Fruit fly (Drosophila melanogaster) whole organism, pupa: Measurements from ENCODE around the gene CG18404.
A peak's percentile ranks its signal among the peaks of the same experiment; 100 is the strongest.

Experiments
- CG10348 ChIP-seq: fragments of 200-800 bp; sonication (Bioruptor generic); IDR thresholded peaks from 2 replicates; pipeline ENCODE4 v1.3.6; 2022; ENCODE audit warnings: missing biosample characterization, missing genetic modification characterization
- CG12605 ChIP-seq: fragments of 200-800 bp; sonication (Bioruptor generic); IDR thresholded peaks from 2 replicates; pipeline ENCODE4 v1.3.6; 2022; ENCODE audit warnings: missing biosample characterization, missing genetic modification characterization
- CG13204 ChIP-seq: fragments of 200-800 bp; sonication (Bioruptor generic); optimal IDR thresholded peaks from 2 replicates; lab custom pipeline; 2018; ENCODE audit warnings: missing biosample characterization, mild to moderate bottlenecking, missing genetic modification characterization, moderate library complexity
- CG14655 ChIP-seq: fragments of 200-800 bp; sonication (Bioruptor generic); optimal IDR thresholded peaks from 3 replicates; lab custom pipeline; 2017; ENCODE audit warnings: mild to moderate bottlenecking, missing biosample characterization, missing genetic modification reagents, missing genetic modification characterization
- CG15710 ChIP-seq: fragments of 200-800 bp; sonication (Bioruptor generic); optimal IDR thresholded peaks from 2 replicates; lab custom pipeline; 2018; ENCODE audit warnings: missing biosample characterization, mild to moderate bottlenecking, missing genetic modification characterization, moderate library complexity
- CG17806 ChIP-seq: fragments of 200-800 bp; sonication (Bioruptor generic); optimal IDR thresholded peaks from 2 replicates; lab custom pipeline; 2018; ENCODE audit warnings: missing biosample characterization, mild to moderate bottlenecking, missing genetic modification characterization, moderate library complexity
- CG32121 ChIP-seq: fragments of 200-800 bp; sonication (Bioruptor generic); IDR thresholded peaks from 2 replicates; pipeline ENCODE4 v1.3.6; 2022; ENCODE audit warnings: missing biosample characterization, missing genetic modification characterization
- CG34367 ChIP-seq: fragments of 200-800 bp; sonication (Bioruptor generic); optimal IDR thresholded peaks from 2 replicates; lab custom pipeline; 2018; ENCODE audit warnings: missing biosample characterization, mild to moderate bottlenecking, missing genetic modification characterization
- CG4496 ChIP-seq: fragments of 200-800 bp; sonication (Bioruptor generic); IDR thresholded peaks from 3 replicates; pipeline ENCODE4 v1.3.6; 2022; ENCODE audit warnings: missing biosample characterization, missing genetic modification characterization
- CG8159 ChIP-seq: fragments of 200-800 bp; sonication (Bioruptor generic); optimal IDR thresholded peaks from 3 replicates; lab custom pipeline; 2018; ENCODE audit warnings: missing biosample characterization, mild to moderate bottlenecking, missing genetic modification characterization, moderate library complexity
- CG8301 ChIP-seq: fragments of 200-800 bp; sonication (Bioruptor generic); optimal IDR thresholded peaks from 2 replicates; lab custom pipeline; 2018; ENCODE audit warnings: missing biosample characterization, mild to moderate bottlenecking, missing genetic modification characterization
- CG9948 ChIP-seq: fragments of 200-800 bp; sonication (Bioruptor generic); optimal IDR thresholded peaks from 2 replicates; lab custom pipeline; 2018; ENCODE audit warnings: missing biosample characterization, mild to moderate bottlenecking, missing genetic modification characterization, moderate library complexity
- D1 ChIP-seq: fragments of 200-800 bp; sonication (Bioruptor generic); optimal IDR thresholded peaks from 2 replicates; lab custom pipeline; 2018; ENCODE audit warnings: missing biosample characterization, mild to moderate bottlenecking, missing genetic modification characterization, moderate library complexity
- EcR ChIP-seq: fragments of 200-800 bp; sonication (Bioruptor generic); optimal IDR thresholded peaks from 3 replicates; lab custom pipeline; 2019; ENCODE audit warnings: missing biosample characterization, missing genetic modification characterization, mild to moderate bottlenecking, moderate library complexity, missing genetic modification reagents
- Ets98B ChIP-seq: fragments of 200-800 bp; sonication (Bioruptor generic); IDR thresholded peaks from 2 replicates; pipeline ENCODE4 v1.3.6; 2022; ENCODE audit warnings: missing biosample characterization, missing genetic modification characterization
- Pif1A ChIP-seq: fragments of 200-800 bp; sonication (Bioruptor generic); optimal IDR thresholded peaks from 3 replicates; lab custom pipeline; 2016; ENCODE audit warnings: missing biosample characterization, missing genetic modification characterization
- Pif1B ChIP-seq: fragments of 200-800 bp; sonication (Bioruptor generic); optimal IDR thresholded peaks from 3 replicates; lab custom pipeline; 2016; ENCODE audit warnings: missing biosample characterization, missing genetic modification characterization
- Snoo ChIP-seq: fragments of 200-800 bp; sonication (Bioruptor generic); optimal IDR thresholded peaks from 3 replicates; lab custom pipeline; 2017; ENCODE audit warnings: missing biosample characterization, mild to moderate bottlenecking, missing genetic modification characterization, inconsistent platforms
- fd96Ca ChIP-seq: fragments of 200-800 bp; sonication (Bioruptor generic); IDR thresholded peaks from 3 replicates; pipeline ENCODE4 v1.3.6; 2022; ENCODE audit warnings: missing biosample characterization, missing genetic modification characterization
- gl ChIP-seq: fragments of 200-800 bp; sonication (Bioruptor generic); optimal IDR thresholded peaks from 2 replicates; lab custom pipeline; 2018; ENCODE audit warnings: missing biosample characterization, mild to moderate bottlenecking, missing genetic modification characterization
- rn ChIP-seq: fragments of 200-800 bp; sonication (Bioruptor generic); IDR thresholded peaks from 2 replicates; pipeline ENCODE4 v1.3.6; 2022; ENCODE audit warnings: missing biosample characterization, missing genetic modification characterization

Gene CG18404

DNA sequence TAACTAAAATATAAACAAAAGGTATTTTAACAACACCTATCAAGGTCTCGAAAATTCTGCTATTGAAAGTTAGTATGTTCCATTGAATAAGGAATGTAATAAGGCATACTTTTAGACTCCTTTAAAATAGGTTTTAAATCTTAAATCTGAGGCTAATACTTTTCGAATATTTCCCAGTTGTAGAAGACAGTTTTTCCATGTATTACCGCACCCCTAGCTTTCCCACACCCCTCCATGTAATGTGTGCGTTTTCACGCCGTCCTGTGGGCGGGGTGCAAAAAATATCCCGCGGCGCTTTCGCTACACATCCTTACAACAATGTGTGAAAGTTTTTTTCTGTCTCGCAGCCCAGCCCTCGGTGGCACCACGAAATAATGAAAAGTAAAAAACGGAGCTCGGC is 28.4 kb upstream of the CG18404 start:
- TF ChIP-seq gl (tag; lab: Kevin White, UChicago) (no peak), D1 (tag; lab: Kevin White, UChicago) (no peak), EcR (GFP tag; lab: Kevin White, UChicago) (no peak), CG34367 (no peak), CG13204 (no peak), CG10348 (GFP tag; lab: Robert Waterston, UW) (no peak), CG9948 (tag; lab: Kevin White, UChicago) (no peak)
- TF ChIP-seq, all 21 proteins: peak for 0

DNA sequence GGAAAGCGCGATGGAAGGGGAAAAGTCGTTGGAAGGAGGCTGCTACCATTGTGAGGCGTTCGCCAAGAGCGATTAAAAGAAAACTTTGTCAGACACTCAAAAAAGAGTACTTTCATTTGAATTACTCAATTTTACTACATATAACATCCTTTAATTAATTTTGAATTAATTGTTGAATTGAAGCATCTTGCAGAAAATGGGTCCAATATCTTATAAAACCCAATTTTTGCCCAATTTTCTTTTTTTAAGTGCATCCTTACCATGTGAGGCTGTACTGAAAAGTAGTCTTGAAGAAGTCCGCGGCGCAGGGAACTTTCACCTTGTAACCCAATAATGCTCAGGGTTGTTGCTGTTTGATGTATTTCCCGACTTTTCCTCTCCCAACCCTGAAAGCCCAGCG is 17.7 kb upstream of the CG18404 start:
- TF ChIP-seq D1 (tag; lab: Kevin White, UChicago), result no peak
- TF ChIP-seq CG15710 (tag; lab: Kevin White, UChicago), result no peak
- TF ChIP-seq Pif1A (GFP tag; lab: Kevin White, UChicago), result no peak
- TF ChIP-seq CG9948 (tag; lab: Kevin White, UChicago), result no peak
- no peak for TF ChIP-seq fd96Ca (GFP tag; lab: Robert Waterston, UW)
- TF ChIP-seq Ets98B (GFP tag; lab: Robert Waterston, UW), result no peak
- no peak for TF ChIP-seq EcR (GFP tag; lab: Kevin White, UChicago)

DNA sequence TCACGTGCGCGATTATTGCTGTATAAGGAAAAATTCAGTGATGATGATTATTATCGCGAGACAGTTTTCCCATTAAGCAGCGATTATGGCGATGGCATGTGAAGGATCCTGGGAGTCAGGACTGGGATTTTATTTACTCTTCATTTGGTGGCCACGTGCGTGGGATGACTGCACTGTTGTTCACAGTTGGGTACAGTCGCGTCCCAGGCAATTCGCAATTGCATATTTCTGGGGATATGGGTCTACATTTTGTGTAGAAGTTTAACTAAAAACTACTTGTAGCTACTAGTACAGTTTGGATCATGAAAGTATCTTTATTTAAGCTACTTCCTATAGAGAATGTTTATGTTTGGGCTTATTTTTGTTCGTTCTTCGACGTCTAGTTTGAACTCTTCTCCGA is 16.0 kb upstream of the CG18404 start:
- TF ChIP-seq CG10348 (GFP tag; lab: Robert Waterston, UW) (no peak), D1 (tag; lab: Kevin White, UChicago) (no peak), fd96Ca (GFP tag; lab: Robert Waterston, UW) (no peak), Snoo (tag; lab: Kevin White, UChicago) (no peak), gl (tag; lab: Kevin White, UChicago) (no peak), CG8159 (no peak)
- TF ChIP-seq, all 21 proteins: peak for 0

- TF ChIP-seq CG4496 (no peak), CG32121 (GFP tag; lab: Robert Waterston, UW) (no peak), CG12605 (GFP tag; lab: Robert Waterston, UW) (no peak), Snoo (tag; lab: Kevin White, UChicago) (no peak), fd96Ca (GFP tag; lab: Robert Waterston, UW) (no peak), CG34367 (no peak), CG8159 (no peak), rn (GFP tag; lab: Robert Waterston, UW) (no peak), EcR (GFP tag; lab: Kevin White, UChicago) (no peak), CG8301 (no peak), CG15710 (tag; lab: Kevin White, UChicago) (no peak), CG10348 (GFP tag; lab: Robert Waterston, UW) (no peak), D1 (tag; lab: Kevin White, UChicago) (no peak), Ets98B (GFP tag; lab: Robert Waterston, UW) (no peak), CG17806 (tag; lab: Kevin White, UChicago) (no peak), CG9948 (tag; lab: Kevin White, UChicago) (no peak)
- TF ChIP-seq, all 21 proteins: peak for 0
These were observed 15.3 kb upstream of the CG18404 start, which contains the start of gene CG43448 for dm6 chr3R:30237634-30238033. Gene CG43448, minus strand, starts transcription at chr3R:30237734.

DNA sequence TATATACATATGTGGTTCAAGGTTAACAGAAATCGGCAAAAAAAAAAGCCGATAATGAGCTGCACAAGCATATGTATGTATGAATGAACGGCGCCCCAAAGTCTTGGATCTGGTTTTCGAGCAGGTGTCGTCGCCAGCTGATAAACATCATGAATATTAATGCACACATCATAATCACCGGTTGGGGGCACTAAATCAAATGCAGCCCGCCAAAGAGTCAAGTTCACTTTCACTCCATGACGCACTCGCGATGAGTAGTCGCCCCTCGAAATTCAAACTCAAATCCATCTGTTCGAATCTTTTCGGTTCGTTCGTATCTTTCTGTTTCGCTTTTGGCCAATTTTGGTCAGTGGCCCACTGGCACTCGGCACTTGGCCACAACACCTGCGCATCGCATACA is 12.7 kb upstream of the CG18404 start:
- TF ChIP-seq CG8159 (no peak), CG15710 (tag; lab: Kevin White, UChicago) (no peak), Ets98B (GFP tag; lab: Robert Waterston, UW) (no peak), rn (GFP tag; lab: Robert Waterston, UW) (no peak), Pif1B (GFP tag; lab: Kevin White, UChicago) (no peak), CG4496 (no peak)

DNA sequence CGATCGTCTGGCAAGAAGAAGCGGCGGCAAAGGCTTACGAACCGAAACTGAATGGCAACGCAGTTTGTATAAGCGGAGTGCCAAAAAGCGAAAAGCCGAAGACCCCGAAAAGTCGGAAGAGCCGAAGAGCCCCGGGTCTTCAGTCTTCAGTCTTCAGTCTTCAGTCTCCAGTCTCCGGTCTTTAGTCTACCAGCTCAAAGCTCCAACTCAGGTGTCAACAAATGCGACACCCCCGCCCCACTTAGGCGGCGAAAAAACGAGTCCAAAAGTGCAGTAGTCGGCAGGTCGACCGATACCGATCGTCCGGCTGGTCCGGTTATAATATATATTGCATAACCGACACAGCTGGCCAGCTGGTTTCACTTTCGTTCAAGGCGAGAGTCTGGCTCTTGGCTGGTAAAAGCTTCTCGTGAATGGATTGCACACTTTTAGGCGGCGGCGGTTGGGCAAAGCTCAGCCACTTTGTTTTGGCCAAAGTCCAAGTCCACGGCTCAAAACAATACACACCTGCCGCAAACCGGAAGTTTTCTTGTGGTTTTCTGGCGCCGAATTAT is 9.6 kb upstream of the CG18404 start, which contains the start of gene CG9737:
Gene CG9737 (minus strand): TSS at position 51 of the 554 bp plus-strand sequence.
- peak; percentile 76 for TF ChIP-seq Pif1A (GFP tag; lab: Kevin White, UChicago)
- TF ChIP-seq CG15710 (tag; lab: Kevin White, UChicago), result peak; percentile 22
- peak; percentile 88 for TF ChIP-seq EcR (GFP tag; lab: Kevin White, UChicago)
- TF ChIP-seq CG34367, result peak; percentile 46
- TF ChIP-seq Ets98B (GFP tag; lab: Robert Waterston, UW), result peak; percentile 81
- TF ChIP-seq CG9948 (tag; lab: Kevin White, UChicago), result peak; percentile 19
- peak; percentile 78 for TF ChIP-seq Pif1B (GFP tag; lab: Kevin White, UChicago)
- peak; percentile 82 for TF ChIP-seq CG14655 (GFP tag; lab: Kevin White, UChicago)
- TF ChIP-seq CG32121 (GFP tag; lab: Robert Waterston, UW), result peak; percentile 68
- no peak for TF ChIP-seq CG10348 (GFP tag; lab: Robert Waterston, UW)
- TF ChIP-seq D1 (tag; lab: Kevin White, UChicago), result no peak
- TF ChIP-seq CG13204, result peak; percentile 80
- TF ChIP-seq fd96Ca (GFP tag; lab: Robert Waterston, UW), result peak; percentile 71
- peak; percentile 90 for TF ChIP-seq gl (tag; lab: Kevin White, UChicago)
- TF ChIP-seq rn (GFP tag; lab: Robert Waterston, UW), result no peak
- peak; percentile 91 for TF ChIP-seq Snoo (tag; lab: Kevin White, UChicago)
- peak; percentile 85 for TF ChIP-seq CG4496
- peak; percentile 36 for TF ChIP-seq CG8159
- peak; percentile 41 for TF ChIP-seq CG17806 (tag; lab: Kevin White, UChicago)
- peak; percentile 85 for TF ChIP-seq CG12605 (GFP tag; lab: Robert Waterston, UW)
- TF ChIP-seq CG8301, result peak; percentile 79
